Fruit fly (Drosophila melanogaster): ENCODE measurements around the gene Dbct.

Gene Dbct

dm6 chrX:15084580-15085138 is 1.3 kb upstream of the Dbct start, which contains the start of gene Cox17 (continued):
- TF ChIP-seq cas (GFP tag; IDR thresholded peaks at IDR 0.05): no peak
- peak; percentile 75 for TF ChIP-seq ewg (GFP tag; optimal IDR thresholded peaks at IDR 0.05)
- TF ChIP-seq wdn (GFP tag; IDR thresholded peaks at IDR 0.05): no peak
- TF ChIP-seq CG12299 (tag; optimal IDR thresholded peaks at IDR 0.05): peak; percentile 48
- TF ChIP-seq CG12659 (GFP tag; optimal IDR thresholded peaks at IDR 0.05): peak; percentile 89
- TF ChIP-seq nerfin-2 (GFP tag; IDR thresholded peaks at IDR 0.05; ENCODE audit: partially characterized antibody): 0 out of 2 replicates have a peak, but pooled peaks have one; percentile 45
- no peak for TF ChIP-seq btn (GFP tag; optimal IDR thresholded peaks at IDR 0.05)
- peak; percentile 75 for TF ChIP-seq sqz (GFP tag; optimal IDR thresholded peaks at IDR 0.05)
- TF ChIP-seq zen2 (GFP tag; IDR thresholded peaks at IDR 0.05; ENCODE audit: partially characterized antibody): peak; percentile 25; the same call in 1 of the 3 replicates
- TF ChIP-seq CG17568 (GFP tag; optimal IDR thresholded peaks at IDR 0.05): peak; percentile 56
- TF ChIP-seq vnd (GFP tag; IDR thresholded peaks at IDR 0.05; ENCODE audit: partially characterized antibody): peak; percentile 78
- peak; percentile 64 for TF ChIP-seq pum (GFP tag; optimal IDR thresholded peaks at IDR 0.05)
- peak; percentile 49 for TF ChIP-seq Dad (GFP tag; optimal IDR thresholded peaks at IDR 0.05)
- TF ChIP-seq kay (GFP tag; optimal IDR thresholded peaks at IDR 0.05): peak; percentile 62
- TF ChIP-seq Usf (GFP tag; optimal IDR thresholded peaks at IDR 0.05): peak; percentile 69
- peak; percentile 77 for TF ChIP-seq CG10147 (GFP tag; optimal IDR thresholded peaks at IDR 0.05)
- TF ChIP-seq al (GFP tag; IDR thresholded peaks at IDR 0.05): peak; percentile 69
- no peak for TF ChIP-seq otp (GFP tag; IDR thresholded peaks at IDR 0.05)
- TF ChIP-seq CG18619 (GFP tag; optimal IDR thresholded peaks at IDR 0.05): peak; percentile 83
- peak; percentile 89 for TF ChIP-seq phol (tag; optimal IDR thresholded peaks at IDR 0.05)
- peak; percentile 38 for TF ChIP-seq Fer2 (tag; optimal IDR thresholded peaks at IDR 0.05)
- TF ChIP-seq CG6654 (GFP tag; optimal IDR thresholded peaks at IDR 0.05): peak; percentile 41
- TF ChIP-seq CkIIα-i1 (GFP tag; IDR thresholded peaks at IDR 0.05): no peak
- TF ChIP-seq gfzf (GFP tag; optimal IDR thresholded peaks at IDR 0.05): no peak
- peak; percentile 2 for TF ChIP-seq CG9797 (GFP tag; optimal IDR thresholded peaks at IDR 0.05)
- TF ChIP-seq exex (tag; optimal IDR thresholded peaks at IDR 0.05): peak; percentile 47
- peak; percentile 79 for TF ChIP-seq CG10979 (tag; optimal IDR thresholded peaks at IDR 0.05)
- peak; percentile 86 for TF ChIP-seq grau (tag; optimal IDR thresholded peaks at IDR 0.05)
- TF ChIP-seq CG10462 (GFP tag; optimal IDR thresholded peaks at IDR 0.05): peak; percentile 8
- peak; percentile 85 for TF ChIP-seq lilli (GFP tag; optimal IDR thresholded peaks at IDR 0.05)
- no peak for TF ChIP-seq ap (GFP tag; IDR thresholded peaks at IDR 0.05)
- peak; percentile 72 for TF ChIP-seq CG32532 (GFP tag; IDR thresholded peaks at IDR 0.05)
- peak; percentile 47; the same call in 1 of the 3 replicates for TF ChIP-seq CG7963 (GFP tag; IDR thresholded peaks at IDR 0.05; ENCODE audit: partially characterized antibody)
- TF ChIP-seq fd3F (GFP tag; optimal IDR thresholded peaks at IDR 0.05): peak; percentile 63
- no peak for TF ChIP-seq zf30C (GFP tag; optimal IDR thresholded peaks at IDR 0.05)
- TF ChIP-seq Lim3 (GFP tag; IDR thresholded peaks at IDR 0.05): no peak
- TF ChIP-seq Poxn (GFP tag; IDR thresholded peaks at IDR 0.05): peak; percentile 15; the same call in 1 of the 2 replicates
- TF ChIP-seq fu2 (GFP tag; optimal IDR thresholded peaks at IDR 0.05): peak; percentile 39
- no peak for TF ChIP-seq Lpt (GFP tag; optimal IDR thresholded peaks at IDR 0.05)
- peak; percentile 81 for TF ChIP-seq CG4328 (GFP tag; optimal IDR thresholded peaks at IDR 0.05)
- TF ChIP-seq CG7928 (GFP tag; optimal IDR thresholded peaks at IDR 0.05): peak; percentile 62
- TF ChIP-seq en (GFP tag; optimal IDR thresholded peaks at IDR 0.05): no peak
- peak; percentile 6 for TF ChIP-seq salm (tag; optimal IDR thresholded peaks at IDR 0.05)
- no peak; the same call in 1 of the 2 replicates for TF ChIP-seq CG2129 (GFP tag; IDR thresholded peaks at IDR 0.05; ENCODE audit: partially characterized antibody)
- peak; percentile 15; the same call in 1 of the 2 replicates for TF ChIP-seq H2.0 (GFP tag; IDR thresholded peaks at IDR 0.05)
- peak; percentile 43 for TF ChIP-seq CG6254 (GFP tag; optimal IDR thresholded peaks at IDR 0.05)
- peak; percentile 28 for TF ChIP-seq disco-r (GFP tag; optimal IDR thresholded peaks at IDR 0.05)
- TF ChIP-seq sisA (GFP tag; IDR thresholded peaks at IDR 0.05): peak; percentile 69
- TF ChIP-seq CG31388 (GFP tag; optimal IDR thresholded peaks at IDR 0.05): peak; percentile 62
- no peak for TF ChIP-seq ac (GFP tag; optimal IDR thresholded peaks at IDR 0.05)

Measured in whole organism, embryonic.